Worm (Caenorhabditis elegans) whole organism, L2 larva: Measurements from ENCODE around the gene ribo-1.

Experiments used
- F13H6.1 ChIP-seq: sonication (generic microtip); optimal IDR thresholded peaks from 2 replicates; lab custom pipeline; 2016; ENCODE audit warnings: missing genetic modification characterization, missing compliant biosample characterization
- aly-2 ChIP-seq: fragments of 150-350 bp; optimal IDR thresholded peaks from 2 replicates; lab custom pipeline; 2014; ENCODE audit warnings: missing biosample characterization, missing genetic modification characterization
- ama-1 ChIP-seq: fragments of 150-350 bp; optimal IDR thresholded peaks from 2 replicates; lab custom pipeline; 2018; ENCODE audit warnings: inconsistent platforms
- fos-1 ChIP-seq: fragments of 150-350 bp; optimal IDR thresholded peaks from 2 replicates; lab custom pipeline; 2014; ENCODE audit warnings: missing biosample characterization, missing genetic modification characterization
- lin-13 ChIP-seq: fragments of 150-350 bp; optimal IDR thresholded peaks from 2 replicates; lab custom pipeline; 2014; ENCODE audit warnings: missing biosample characterization, missing genetic modification reagents, missing genetic modification characterization
- lin-39 ChIP-seq: fragments of 150-350 bp; optimal IDR thresholded peaks from 2 replicates; lab custom pipeline; 2014; ENCODE audit warnings: missing biosample characterization, missing genetic modification reagents, missing genetic modification characterization
- mdl-1 ChIP-seq, 2 experiments: fragments of 150-350 bp in 1 of 2; sonication (generic microtip) in 1 of 2; optimal IDR thresholded peaks; 2 replicates each; lab custom pipeline; 2017; ENCODE audit warnings: missing biosample characterization in 2 of 2, missing genetic modification characterization in 2 of 2
- nhr-11 ChIP-seq: fragments of 150-350 bp; optimal IDR thresholded peaks from 2 replicates; lab custom pipeline; 2014; ENCODE audit warnings: missing biosample characterization, missing genetic modification characterization
- nhr-6 ChIP-seq: fragments of 150-350 bp; optimal IDR thresholded peaks from 2 replicates; lab custom pipeline; 2014; ENCODE audit warnings: missing biosample characterization, missing genetic modification characterization
- peb-1 ChIP-seq: fragments of 150-350 bp; optimal IDR thresholded peaks from 2 replicates; lab custom pipeline; 2014; ENCODE audit warnings: missing biosample characterization, missing genetic modification characterization
- sma-9 ChIP-seq, 2 experiments: fragments of 150-350 bp in 1 of 2; sonication (generic microtip) in 1 of 2; optimal IDR thresholded peaks; 2 replicates each; lab custom pipeline; 2014 to 2016; ENCODE audit warnings: missing genetic modification characterization in 2 of 2, mild to moderate bottlenecking in 1 of 2, missing biosample characterization in 1 of 2, missing compliant biosample characterization in 1 of 2, missing genetic modification reagents in 1 of 2, moderate library complexity in 1 of 2
- unc-39 ChIP-seq: fragments of 150-350 bp; optimal IDR thresholded peaks from 2 replicates; lab custom pipeline; 2014; ENCODE audit warnings: missing biosample characterization, missing genetic modification characterization
- ztf-11 ChIP-seq: sonication (generic microtip); optimal IDR thresholded peaks from 2 replicates; lab custom pipeline; 2017; ENCODE audit warnings: missing biosample characterization, missing genetic modification characterization

ce11 chrIV:6912851-6913588, 2.5 kb downstream of the ribo-1 start, which contains the start of gene T22D1.3:
- TF ChIP-seq nhr-6 (no peak), sma-9 (GFP tag; optimal IDR thresholded peaks at IDR 0.05; lab: Kevin White, UChicago) (no peak), sma-9 (tag; optimal IDR thresholded peaks at IDR 0.05; lab: Kevin White, UChicago) (no peak), lin-13 (GFP tag; lab: Kevin White, UChicago) (no peak), lin-39 (tag; lab: Kevin White, UChicago) (no peak), F13H6.1 (no peak), nhr-11 (no peak), ama-1 (lab: Kevin White, UChicago) (no peak), ztf-11 (tag; lab: Kevin White, UChicago) (no peak), aly-2 (tag; lab: Kevin White, UChicago) (no peak), unc-39 (tag; lab: Kevin White, UChicago) (no peak), fos-1 (tag; lab: Kevin White, UChicago) (no peak), mdl-1 (tag; optimal IDR thresholded peaks at IDR 0.05; lab: Kevin White, UChicago) (no peak), peb-1 (tag; lab: Kevin White, UChicago) (no peak)
